Worm (Caenorhabditis elegans) whole organism, late embryonic: ENCODE results near the gene E02C12.19.

ENCODE experiments used
- K02D7.2 ChIP-seq: sonication (generic microtip); optimal IDR thresholded peaks from 2 replicates; lab custom pipeline; 2017; ENCODE audit warnings: mild to moderate bottlenecking, missing genetic modification characterization, missing compliant biosample characterization
- K09A11.1 ChIP-seq: sonication (generic microtip); optimal IDR thresholded peaks from 2 replicates; lab custom pipeline; 2017; ENCODE audit warnings: antibody characterized with exemption, mild to moderate bottlenecking, missing genetic modification characterization, missing compliant biosample characterization; ENCODE audit not compliant: insufficient read depth
- ahr-1 ChIP-seq: sonication (generic microtip); optimal IDR thresholded peaks from 2 replicates; lab custom pipeline; 2016; ENCODE audit warnings: missing genetic modification characterization, missing compliant biosample characterization
- ama-1 ChIP-seq: fragments of 150-350 bp; optimal IDR thresholded peaks from 2 replicates; lab custom pipeline; 2014
- ceh-14 ChIP-seq: sonication (generic microtip); optimal IDR thresholded peaks from 2 replicates; lab custom pipeline; 2016; ENCODE audit warnings: missing genotype, missing genetic modification characterization, missing compliant biosample characterization
- ceh-2 ChIP-seq: sonication (generic microtip); optimal IDR thresholded peaks from 2 replicates; lab custom pipeline; 2016; ENCODE audit warnings: missing genotype, missing genetic modification characterization, missing compliant biosample characterization
- ceh-22 ChIP-seq: sonication (generic microtip); optimal IDR thresholded peaks from 2 replicates; lab custom pipeline; 2017; ENCODE audit warnings: missing biosample characterization, missing genetic modification characterization
- ceh-24 ChIP-seq: sonication (generic microtip); optimal IDR thresholded peaks from 2 replicates; lab custom pipeline; 2016; ENCODE audit warnings: mild to moderate bottlenecking, missing genetic modification characterization, missing compliant biosample characterization
- ceh-30 ChIP-seq: fragments of 150-350 bp; optimal IDR thresholded peaks from 2 replicates; lab custom pipeline; 2014; ENCODE audit warnings: missing biosample characterization, missing genetic modification characterization
- ceh-31 ChIP-seq: sonication (generic microtip); optimal IDR thresholded peaks from 2 replicates; lab custom pipeline; 2016; ENCODE audit warnings: missing genetic modification characterization, missing compliant biosample characterization
- ceh-34 ChIP-seq: sonication (generic microtip); optimal IDR thresholded peaks from 2 replicates; lab custom pipeline; 2016; ENCODE audit warnings: mild to moderate bottlenecking, missing genetic modification characterization, missing compliant biosample characterization
- ceh-45 ChIP-seq: fragments of 200-800 bp; sonication (Bioruptor generic); IDR thresholded peaks from 2 replicates; pipeline ENCODE4 v1.3.6; 2022; ENCODE audit warnings: missing genetic modification reagents, missing genetic modification characterization, missing compliant biosample characterization
- ceh-9 ChIP-seq: sonication (generic microtip); optimal IDR thresholded peaks from 2 replicates; lab custom pipeline; 2016; ENCODE audit warnings: mild to moderate bottlenecking, missing genetic modification characterization, inconsistent platforms, missing compliant biosample characterization
- dmd-4 ChIP-seq: sonication (generic microtip); optimal IDR thresholded peaks from 2 replicates; lab custom pipeline; 2016; ENCODE audit warnings: borderline replicate concordance, missing genetic modification characterization, missing compliant biosample characterization
- dve-1 ChIP-seq: sonication (generic microtip); optimal IDR thresholded peaks from 2 replicates; lab custom pipeline; 2017; ENCODE audit warnings: antibody characterized with exemption, mild to moderate bottlenecking, missing genetic modification characterization, missing compliant biosample characterization
- ets-4 ChIP-seq: sonication (generic microtip); optimal IDR thresholded peaks from 2 replicates; lab custom pipeline; 2016; ENCODE audit warnings: missing genetic modification characterization, missing compliant biosample characterization
- eyg-1 ChIP-seq: sonication (generic microtip); optimal IDR thresholded peaks from 2 replicates; lab custom pipeline; 2016; ENCODE audit warnings: missing genotype, missing genetic modification characterization, missing compliant biosample characterization
- gmeb-2 ChIP-seq: sonication (generic microtip); optimal IDR thresholded peaks from 2 replicates; lab custom pipeline; 2016; ENCODE audit warnings: missing genetic modification characterization, inconsistent platforms, missing compliant biosample characterization
- hlh-15 ChIP-seq: sonication (generic microtip); optimal IDR thresholded peaks from 2 replicates; lab custom pipeline; 2016; ENCODE audit warnings: missing genetic modification characterization, missing compliant biosample characterization
- hlh-30 ChIP-seq: sonication (generic microtip); optimal IDR thresholded peaks from 2 replicates; lab custom pipeline; 2017; ENCODE audit warnings: antibody characterized with exemption, missing genetic modification characterization, missing compliant biosample characterization; ENCODE audit not compliant: insufficient read depth
- madf-2 ChIP-seq: sonication (generic microtip); optimal IDR thresholded peaks from 2 replicates; lab custom pipeline; 2017; ENCODE audit warnings: missing genetic modification characterization, missing compliant biosample characterization
- mec-3 ChIP-seq: sonication (generic microtip); optimal IDR thresholded peaks from 2 replicates; lab custom pipeline; 2016; ENCODE audit warnings: borderline replicate concordance, missing genetic modification characterization, missing compliant biosample characterization
- nfya-1 ChIP-seq: sonication (generic microtip); optimal IDR thresholded peaks from 2 replicates; lab custom pipeline; 2017; ENCODE audit warnings: missing genetic modification characterization, mild to moderate bottlenecking, missing compliant biosample characterization, antibody characterized with exemption, moderate library complexity
- nhr-11 ChIP-seq: fragments of 150-350 bp; optimal IDR thresholded peaks from 2 replicates; lab custom pipeline; 2014; ENCODE audit warnings: missing biosample characterization, missing genetic modification characterization
- nhr-232 ChIP-seq: sonication (generic microtip); optimal IDR thresholded peaks from 2 replicates; lab custom pipeline; 2016; ENCODE audit warnings: missing genetic modification characterization, missing compliant biosample characterization
- pha-2 ChIP-seq: sonication (generic microtip); optimal IDR thresholded peaks from 2 replicates; lab custom pipeline; 2017; ENCODE audit warnings: mild to moderate bottlenecking, missing genetic modification characterization, missing compliant biosample characterization
- pha-4 ChIP-seq: fragments of 150-350 bp; optimal IDR thresholded peaks from 2 replicates; lab custom pipeline; 2018; ENCODE audit warnings: missing biosample characterization, missing genetic modification reagents, missing genetic modification characterization
- pros-1 ChIP-seq: fragments of 150-350 bp; optimal IDR thresholded peaks from 2 replicates; lab custom pipeline; 2014; ENCODE audit warnings: missing biosample characterization, missing genetic modification reagents, missing genetic modification characterization
- ref-2 ChIP-seq: sonication (generic microtip); optimal IDR thresholded peaks from 2 replicates; lab custom pipeline; 2016; ENCODE audit warnings: missing genetic modification characterization, missing compliant biosample characterization
- rnt-1 ChIP-seq: sonication (generic microtip); optimal IDR thresholded peaks from 2 replicates; lab custom pipeline; 2016; ENCODE audit warnings: missing genetic modification characterization, missing compliant biosample characterization
- sdc-2 ChIP-seq: sonication (generic microtip); optimal IDR thresholded peaks from 2 replicates; lab custom pipeline; 2016; ENCODE audit warnings: missing genotype, missing genetic modification characterization, missing compliant biosample characterization
- sox-2 ChIP-seq: fragments of 200-800 bp; sonication (Bioruptor generic); IDR thresholded peaks from 2 replicates; pipeline ENCODE4 v1.3.6; 2022; ENCODE audit warnings: missing genetic modification reagents, missing genetic modification characterization, missing compliant biosample characterization
- sox-4 ChIP-seq: sonication (generic microtip); optimal IDR thresholded peaks from 2 replicates; lab custom pipeline; 2017; ENCODE audit warnings: mild to moderate bottlenecking, missing genetic modification characterization, inconsistent platforms, missing compliant biosample characterization
- syd-9 ChIP-seq: sonication (generic microtip); optimal IDR thresholded peaks from 2 replicates; lab custom pipeline; 2016; ENCODE audit warnings: mild to moderate bottlenecking, missing genetic modification characterization, moderate library complexity, missing compliant biosample characterization
- tbx-2 ChIP-seq: sonication (generic microtip); optimal IDR thresholded peaks from 2 replicates; lab custom pipeline; 2016; ENCODE audit warnings: missing genetic modification characterization, missing compliant biosample characterization
- ttx-3 ChIP-seq: sonication (generic microtip); optimal IDR thresholded peaks from 2 replicates; lab custom pipeline; 2016; ENCODE audit warnings: missing genetic modification reagents, missing genetic modification characterization, missing compliant biosample characterization
- unc-3 ChIP-seq, 2 experiments: fragments of 200-800 bp in 1 of 2; sonication (Bioruptor generic) in 1 of 2; sonication (generic microtip) in 1 of 2; conservative IDR thresholded peaks in 1 of 2; optimal IDR thresholded peaks in 1 of 2; 2 replicates each; pipeline versions ENCODE4 v1.3.6 to Lab custom; 2016 to 2022; ENCODE audit warnings: missing compliant biosample characterization in 2 of 2, missing genetic modification characterization in 2 of 2, missing genetic modification reagents in 1 of 2
- unc-42 ChIP-seq: sonication (generic microtip); optimal IDR thresholded peaks from 2 replicates; lab custom pipeline; 2016; ENCODE audit warnings: missing genotype, missing genetic modification characterization, missing compliant biosample characterization
- unc-86 ChIP-seq: sonication (generic microtip); optimal IDR thresholded peaks from 2 replicates; lab custom pipeline; 2016; ENCODE audit warnings: missing genetic modification characterization, missing compliant biosample characterization
- ztf-16 ChIP-seq: sonication (generic microtip); optimal IDR thresholded peaks from 2 replicates; lab custom pipeline; 2017; ENCODE audit warnings: missing genetic modification characterization, missing compliant biosample characterization

The E02C12.19 gene

DNA sequence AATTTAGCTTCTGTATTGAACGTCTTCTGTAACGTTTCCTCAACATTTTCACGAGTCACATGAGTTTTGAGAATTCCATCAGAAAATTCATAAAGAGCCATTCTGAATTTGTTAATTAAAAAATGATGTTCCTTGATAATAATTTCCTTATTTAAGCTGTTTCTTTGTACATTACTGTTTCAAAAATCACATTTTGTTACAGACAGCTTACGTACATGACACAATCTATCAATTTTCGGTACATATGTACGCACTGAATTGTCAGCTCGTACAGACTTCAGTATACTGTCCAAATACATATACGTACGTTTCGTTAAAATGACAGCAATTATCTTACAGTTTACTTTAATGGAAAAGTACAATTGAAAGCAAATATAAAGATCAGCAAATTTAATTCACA, at the start of gene E02C12.19:
TSS of gene E02C12.19 (minus strand) at position 101 of the 400 bp plus-strand sequence.
- TF ChIP-seq ceh-22 (tag; lab: Kevin White, UChicago) (no peak), ceh-45 (GFP tag; lab: Robert Waterston, UW) (no peak), unc-42 (no peak), ceh-34 (no peak), dve-1 (no peak), K02D7.2 (no peak)

- TF ChIP-seq unc-42: peak; percentile 51
- no peak for TF ChIP-seq K09A11.1 (tag; lab: Kevin White, UChicago)
- TF ChIP-seq, all 69 proteins: peak for 1
These were observed 49.3 kb upstream of the E02C12.19 start, which contains the start of gene F36D4.5 for ce11 chrV:9425593-9425992. Gene F36D4.5, minus strand, starts transcription at chrV:9425817.

DNA sequence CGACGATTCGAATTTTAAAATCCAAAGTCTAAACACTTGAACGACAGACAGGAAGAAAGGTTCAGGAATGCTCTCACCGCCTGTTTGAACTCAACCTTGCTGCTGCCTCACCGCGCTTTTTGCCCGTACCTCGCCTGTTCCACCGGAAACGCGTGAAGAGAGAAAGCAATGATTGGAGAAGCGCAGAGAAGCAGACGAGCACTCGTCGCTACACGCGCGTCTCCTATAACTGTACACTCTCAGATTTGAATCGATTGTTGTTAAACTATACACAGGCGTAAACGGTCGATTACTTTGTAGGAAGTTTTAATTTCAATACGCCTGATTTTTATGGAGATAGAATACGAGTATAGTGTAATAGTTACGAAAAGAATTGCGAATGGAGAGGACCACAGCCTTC, 48.2 kb upstream of the E02C12.19 start:
- no peak for TF ChIP-seq ets-4
- TF ChIP-seq hlh-15 (tag; lab: Kevin White, UChicago): no peak
- no peak for TF ChIP-seq nhr-232 (tag; lab: Kevin White, UChicago)
- peak; percentile 34 for TF ChIP-seq nfya-1 (tag; lab: Kevin White, UChicago)
- no peak for TF ChIP-seq unc-86 (tag; lab: Kevin White, UChicago)
- no peak for TF ChIP-seq rnt-1 (tag; lab: Kevin White, UChicago)
- TF ChIP-seq madf-2 (tag; lab: Kevin White, UChicago): no peak
- no peak for TF ChIP-seq gmeb-2 (tag; lab: Kevin White, UChicago)
- no peak for TF ChIP-seq sox-2 (GFP tag; lab: Robert Waterston, UW)
- TF ChIP-seq ceh-14 (tag; lab: Kevin White, UChicago): no peak
- no peak for TF ChIP-seq dmd-4 (tag; lab: Kevin White, UChicago)
- TF ChIP-seq ceh-22 (tag; lab: Kevin White, UChicago): peak; percentile 15
- no peak for TF ChIP-seq nhr-11 (tag; lab: Kevin White, UChicago)
- TF ChIP-seq tbx-2 (tag; lab: Kevin White, UChicago): peak; percentile 24
- no peak for TF ChIP-seq K02D7.2
- TF ChIP-seq pha-2 (tag; lab: Kevin White, UChicago): peak; percentile 38
- TF ChIP-seq ceh-34: peak; percentile 82
- no peak for TF ChIP-seq ceh-9 (tag; lab: Kevin White, UChicago)
- no peak for TF ChIP-seq syd-9
- TF ChIP-seq ceh-24 (tag; lab: Kevin White, UChicago): no peak
- TF ChIP-seq eyg-1 (tag; lab: Kevin White, UChicago): no peak
- peak; percentile 21 for TF ChIP-seq ceh-2 (tag; lab: Kevin White, UChicago)
- TF ChIP-seq ahr-1 (tag; lab: Kevin White, UChicago): no peak
- TF ChIP-seq ref-2 (tag; lab: Kevin White, UChicago): no peak
- no peak for TF ChIP-seq hlh-30 (tag; lab: Kevin White, UChicago)
- TF ChIP-seq ceh-30 (tag; lab: Kevin White, UChicago): no peak
- no peak for TF ChIP-seq unc-3 (GFP tag; conservative IDR thresholded peaks at IDR 0.05; lab: Robert Waterston, UW)
- TF ChIP-seq unc-3 (tag; optimal IDR thresholded peaks at IDR 0.05; lab: Kevin White, UChicago): no peak
- TF ChIP-seq ceh-31: peak; percentile 32
- no peak for TF ChIP-seq K09A11.1 (tag; lab: Kevin White, UChicago)
- TF ChIP-seq sdc-2: no peak

DNA sequence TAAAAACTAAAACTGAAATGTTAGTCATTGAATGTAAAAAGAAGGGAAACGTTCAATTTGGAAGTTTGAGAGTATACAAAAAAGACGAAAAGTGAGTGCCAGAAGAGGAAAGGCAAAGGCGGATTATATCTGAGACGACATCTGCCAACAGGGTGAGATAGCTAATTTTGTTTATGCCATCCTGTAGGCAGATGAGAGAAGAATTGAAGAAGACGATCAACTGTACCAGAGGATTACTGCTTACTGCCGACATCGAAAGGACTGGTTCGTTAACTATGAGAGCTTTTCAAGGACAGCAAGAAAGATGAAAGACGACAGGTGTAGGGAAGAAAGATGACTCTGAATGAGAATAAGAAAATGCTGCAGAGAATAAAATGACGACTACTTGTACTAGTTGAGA, 47.2 kb upstream of the E02C12.19 start:
- TF ChIP-seq ceh-24 (tag; lab: Kevin White, UChicago): no peak
- TF ChIP-seq unc-3 (GFP tag; conservative IDR thresholded peaks at IDR 0.05; lab: Robert Waterston, UW): no peak
- TF ChIP-seq unc-3 (tag; optimal IDR thresholded peaks at IDR 0.05; lab: Kevin White, UChicago): no peak
- no peak for TF ChIP-seq nhr-232 (tag; lab: Kevin White, UChicago)
- no peak for TF ChIP-seq pros-1 (tag; lab: Kevin White, UChicago)
- no peak for TF ChIP-seq mec-3 (tag; lab: Kevin White, UChicago)
- TF ChIP-seq ceh-30 (tag; lab: Kevin White, UChicago): no peak
- no peak for TF ChIP-seq hlh-30 (tag; lab: Kevin White, UChicago)
- no peak for TF ChIP-seq rnt-1 (tag; lab: Kevin White, UChicago)
- TF ChIP-seq sox-4 (tag; lab: Kevin White, UChicago): no peak
- TF ChIP-seq syd-9: no peak
- TF ChIP-seq ama-1 (lab: Kevin White, UChicago): no peak
- TF ChIP-seq pha-4: no peak
- TF ChIP-seq ttx-3 (tag; lab: Kevin White, UChicago): no peak
- TF ChIP-seq dve-1: no peak
- no peak for TF ChIP-seq ztf-16 (tag; lab: Kevin White, UChicago)
